Worm (Caenorhabditis elegans): ENCODE results near the gene T24C4.5.

- TF ChIP-seq flt-1 (GFP tag; IDR thresholded peaks at IDR 0.05) (peak; percentile 66; the same call in 1 of the 2 replicates), T22C8.4 (GFP tag; IDR thresholded peaks at IDR 0.05) (no peak), cog-1 (tag; optimal IDR thresholded peaks at IDR 0.05) (no peak), ref-1 (GFP tag; conservative IDR thresholded peaks at IDR 0.05) (no peak), med-1 (GFP tag; optimal IDR thresholded peaks at IDR 0.05; ENCODE audit: insufficient read depth) (no peak)
These were observed 45.1 kb downstream of the T24C4.5 start for ce11 chrIII:834443-834815.

All from whole organism, midembryonic.